Fruit fly (Drosophila melanogaster) whole organism, embryonic: ENCODE measurements around the gene CG43796.
A peak's percentile ranks its signal among the peaks of the same experiment; 100 is the strongest.

Experiments
- Adf1 ChIP-seq: fragments of 200-800 bp; sonication (Bioruptor generic); IDR thresholded peaks from 2 replicates; pipeline ENCODE4 v1.3.6; 2022; ENCODE audit warnings: missing biosample characterization, missing genetic modification characterization
- Asciz ChIP-seq: fragments of 200-800 bp; sonication (Bioruptor generic); optimal IDR thresholded peaks from 2 replicates; lab custom pipeline; 2017; ENCODE audit warnings: missing biosample characterization, mild to moderate bottlenecking, missing genetic modification characterization, missing genetic modification reagents
- B-H1 ChIP-seq: fragments of 200-800 bp; sonication (Bioruptor generic); IDR thresholded peaks from 3 replicates; pipeline ENCODE4 v1.3.6; 2022; ENCODE audit warnings: missing biosample characterization, missing genetic modification characterization
- CG10267 ChIP-seq: fragments of 200-800 bp; sonication (Bioruptor generic); optimal IDR thresholded peaks from 2 replicates; lab custom pipeline; 2018; ENCODE audit warnings: missing biosample characterization, mild to moderate bottlenecking, missing genetic modification characterization, moderate library complexity
- CG12659 ChIP-seq: fragments of 200-800 bp; sonication (Bioruptor generic); optimal IDR thresholded peaks from 3 replicates; lab custom pipeline; 2017; ENCODE audit warnings: mild to moderate bottlenecking, missing biosample characterization, missing genetic modification reagents, missing genetic modification characterization
- CG12942 ChIP-seq: fragments of 200-800 bp; sonication (Bioruptor generic); optimal IDR thresholded peaks from 3 replicates; lab custom pipeline; 2016; ENCODE audit warnings: missing biosample characterization, missing genetic modification characterization
- CG13424 ChIP-seq: fragments of 200-800 bp; sonication (Bioruptor generic); optimal IDR thresholded peaks from 2 replicates; lab custom pipeline; 2019; ENCODE audit warnings: missing biosample characterization, mild to moderate bottlenecking, missing genetic modification characterization, moderate library complexity
- CG14667 ChIP-seq: fragments of 200-800 bp; sonication (Bioruptor generic); IDR thresholded peaks from 2 replicates; pipeline ENCODE4 v1.3.6; 2022; ENCODE audit warnings: missing biosample characterization, missing genetic modification characterization
- CG17186 ChIP-seq: fragments of 200-800 bp; sonication (Bioruptor generic); optimal IDR thresholded peaks from 3 replicates; lab custom pipeline; 2017; ENCODE audit warnings: missing biosample characterization, missing genetic modification reagents, missing genetic modification characterization
- CG30020 ChIP-seq: fragments of 200-800 bp; optimal IDR thresholded peaks from 2 replicates; lab custom pipeline; 2019; ENCODE audit warnings: missing biosample characterization, mild to moderate bottlenecking, missing genetic modification characterization, moderate library complexity
- CG31365 ChIP-seq: fragments of 200-800 bp; sonication (Bioruptor generic); optimal IDR thresholded peaks from 2 replicates; lab custom pipeline; 2018; ENCODE audit warnings: missing biosample characterization, mild to moderate bottlenecking, missing genetic modification characterization
- CG3407 ChIP-seq: fragments of 200-800 bp; sonication (Bioruptor generic); optimal IDR thresholded peaks from 2 replicates; lab custom pipeline; 2018; ENCODE audit warnings: missing biosample characterization, mild to moderate bottlenecking, missing genetic modification characterization
- CG4730 ChIP-seq: fragments of 200-800 bp; sonication (Bioruptor generic); IDR thresholded peaks from 2 replicates; pipeline ENCODE4 v1.3.6; 2022; ENCODE audit warnings: missing biosample characterization, missing genetic modification characterization
- CG5953 ChIP-seq: fragments of 200-800 bp; sonication (Bioruptor generic); IDR thresholded peaks from 2 replicates; pipeline ENCODE4 v1.3.6; 2022; ENCODE audit warnings: missing biosample characterization, missing genetic modification characterization
- CG6175 ChIP-seq: fragments of 200-800 bp; sonication (Bioruptor generic); IDR thresholded peaks from 3 replicates; pipeline ENCODE4 v1.3.6; 2022; ENCODE audit warnings: missing biosample characterization, missing genetic modification characterization
- CG6765 ChIP-seq: fragments of 200-800 bp; sonication (Bioruptor generic); optimal IDR thresholded peaks from 3 replicates; lab custom pipeline; 2017; ENCODE audit warnings: missing biosample characterization, mild to moderate bottlenecking, missing genetic modification characterization
- CG8924 ChIP-seq: fragments of 200-800 bp; optimal IDR thresholded peaks from 3 replicates; lab custom pipeline; 2019; ENCODE audit warnings: missing biosample characterization, mild to moderate bottlenecking, missing genetic modification characterization, moderate library complexity
- CG9817 ChIP-seq: fragments of 200-800 bp; sonication (Bioruptor generic); optimal IDR thresholded peaks from 2 replicates; lab custom pipeline; 2018; ENCODE audit warnings: missing biosample characterization, mild to moderate bottlenecking, missing genetic modification characterization, moderate library complexity
- CTCF ChIP-seq: fragments of 200-800 bp; sonication (Bioruptor generic); optimal IDR thresholded peaks from 2 replicates; lab custom pipeline; 2017; ENCODE audit warnings: missing biosample characterization, mild to moderate bottlenecking, missing genetic modification characterization, moderate library complexity
- Chrac-16 ChIP-seq: fragments of 200-800 bp; sonication (Bioruptor generic); optimal IDR thresholded peaks from 3 replicates; lab custom pipeline; 2016; ENCODE audit warnings: missing biosample characterization, missing genetic modification characterization
- CkIIα-i1 ChIP-seq: fragments of 200-800 bp; sonication (Bioruptor generic); IDR thresholded peaks from 2 replicates; pipeline ENCODE4 v1.3.6; 2022; ENCODE audit warnings: missing biosample characterization, missing genetic modification characterization
- D ChIP-seq, 2 experiments: fragments of 200-800 bp in 1 of 2; fragments of >200 bp in 1 of 2; sonication (Bioruptor generic) in 1 of 2; optimal IDR thresholded peaks; 2 replicates in 1 of 2; 3 replicates in 1 of 2; lab custom pipeline; 2017; ENCODE audit warnings: mild to moderate bottlenecking in 1 of 2, missing biosample characterization in 1 of 2, missing genetic modification characterization in 1 of 2, missing genetic modification reagents in 1 of 2
- Hmr ChIP-seq: fragments of 200-800 bp; sonication (Bioruptor generic); optimal IDR thresholded peaks from 3 replicates; lab custom pipeline; 2017; ENCODE audit warnings: mild to moderate bottlenecking, missing biosample characterization, missing genetic modification reagents, missing genetic modification characterization
- MTF-1 ChIP-seq: fragments of 200-800 bp; sonication (Bioruptor generic); optimal IDR thresholded peaks from 2 replicates; lab custom pipeline; 2018; ENCODE audit warnings: missing biosample characterization, mild to moderate bottlenecking, missing genetic modification characterization, borderline replicate concordance
- NK7.1 ChIP-seq: fragments of 200-800 bp; sonication (Bioruptor generic); optimal IDR thresholded peaks from 3 replicates; lab custom pipeline; 2016; ENCODE audit warnings: missing biosample characterization, missing genetic modification characterization
- PHDP ChIP-seq: fragments of 200-800 bp; sonication (Bioruptor generic); optimal IDR thresholded peaks from 3 replicates; lab custom pipeline; 2018; ENCODE audit warnings: missing biosample characterization, mild to moderate bottlenecking, missing genetic modification characterization, moderate library complexity
- Ptx1 ChIP-seq: fragments of 200-800 bp; sonication (Bioruptor generic); IDR thresholded peaks from 2 replicates; pipeline ENCODE4 v1.3.6; 2022; ENCODE audit warnings: missing biosample characterization, missing genetic modification characterization
- Side ChIP-seq: fragments of 200-800 bp; sonication (Bioruptor generic); optimal IDR thresholded peaks from 2 replicates; lab custom pipeline; 2016; ENCODE audit warnings: missing biosample characterization, missing genetic modification characterization
- Six4 ChIP-seq: fragments of 200-800 bp; sonication (Bioruptor generic); optimal IDR thresholded peaks from 2 replicates; lab custom pipeline; 2016; ENCODE audit warnings: missing biosample characterization, missing genetic modification characterization
- Sox100B ChIP-seq: fragments of 200-800 bp; sonication (Bioruptor generic); optimal IDR thresholded peaks from 3 replicates; lab custom pipeline; 2018; ENCODE audit warnings: missing biosample characterization, mild to moderate bottlenecking, missing genetic modification characterization
- Sry-β ChIP-seq: fragments of 200-800 bp; sonication (Bioruptor generic); optimal IDR thresholded peaks from 2 replicates; lab custom pipeline; 2018; ENCODE audit warnings: missing biosample characterization, mild to moderate bottlenecking, missing genetic modification characterization, moderate library complexity
- Usf ChIP-seq: fragments of 200-800 bp; sonication (Bioruptor generic); optimal IDR thresholded peaks from 2 replicates; lab custom pipeline; 2017; ENCODE audit warnings: missing genotype, missing biosample characterization, missing genetic modification characterization
- YL-1 ChIP-seq: fragments of 200-800 bp; sonication (Bioruptor generic); optimal IDR thresholded peaks from 3 replicates; lab custom pipeline; 2017; ENCODE audit warnings: missing biosample characterization, mild to moderate bottlenecking, missing genetic modification characterization
- aop ChIP-seq: fragments of 200-800 bp; sonication (Bioruptor generic); IDR thresholded peaks from 2 replicates; pipeline ENCODE4 v1.3.6; 2022; ENCODE audit warnings: missing biosample characterization, missing genetic modification characterization
- az2 ChIP-seq: fragments of 200-800 bp; sonication (Bioruptor generic); optimal IDR thresholded peaks from 3 replicates; lab custom pipeline; 2016; ENCODE audit warnings: missing biosample characterization, missing genetic modification characterization
- fru ChIP-seq: fragments of >200 bp; optimal IDR thresholded peaks from 2 replicates; lab custom pipeline; 2017
- hb ChIP-seq: fragments of 200-800 bp; sonication (Bioruptor generic); IDR thresholded peaks from 3 replicates; pipeline ENCODE4 v1.3.6; 2022; ENCODE audit warnings: missing biosample characterization, missing genetic modification characterization; ENCODE audit not compliant: partially characterized antibody
- hkb ChIP-seq, 2 experiments: fragments of 200-800 bp in 1 of 2; fragments of >200 bp in 1 of 2; sonication (Bioruptor generic) in 1 of 2; IDR thresholded peaks in 1 of 2; optimal IDR thresholded peaks in 1 of 2; 2 replicates each; pipeline versions ENCODE4 v1.3.6 to Lab custom; 2017 to 2022; ENCODE audit warnings: missing biosample characterization in 1 of 2, missing genetic modification characterization in 1 of 2
- mam ChIP-seq: fragments of 200-800 bp; sonication (Bioruptor generic); optimal IDR thresholded peaks from 3 replicates; lab custom pipeline; 2016; ENCODE audit warnings: missing biosample characterization, missing genetic modification characterization
- org-1 ChIP-seq: fragments of 200-800 bp; sonication (Bioruptor generic); optimal IDR thresholded peaks from 2 replicates; lab custom pipeline; 2017; ENCODE audit warnings: missing biosample characterization, missing genetic modification characterization
- phol ChIP-seq: fragments of 200-800 bp; sonication (Bioruptor generic); optimal IDR thresholded peaks from 3 replicates; lab custom pipeline; 2018; ENCODE audit warnings: missing biosample characterization, mild to moderate bottlenecking, missing genetic modification characterization, moderate library complexity
- ranshi ChIP-seq: fragments of 200-800 bp; sonication (Bioruptor generic); IDR thresholded peaks from 2 replicates; pipeline ENCODE4 v1.3.6; 2022; ENCODE audit warnings: missing biosample characterization, missing genetic modification characterization
- seq ChIP-seq: fragments of 200-800 bp; sonication (Bioruptor generic); IDR thresholded peaks from 2 replicates; pipeline ENCODE4 v1.3.6; 2022; ENCODE audit warnings: missing biosample characterization, missing genetic modification characterization
- toy ChIP-seq: fragments of 200-800 bp; sonication (Bioruptor generic); IDR thresholded peaks from 2 replicates; pipeline ENCODE4 v1.3.6; 2022; ENCODE audit warnings: missing biosample characterization, missing genetic modification characterization
- tup ChIP-seq: fragments of 200-800 bp; sonication (Bioruptor generic); optimal IDR thresholded peaks from 2 replicates; lab custom pipeline; 2016; ENCODE audit warnings: missing biosample characterization, mild to moderate bottlenecking, missing genetic modification characterization, moderate library complexity
- wdn ChIP-seq: fragments of 200-800 bp; sonication (Bioruptor generic); IDR thresholded peaks from 2 replicates; pipeline ENCODE4 v1.3.6; 2022; ENCODE audit warnings: missing biosample characterization, missing genetic modification characterization
- zen ChIP-seq: fragments of 200-800 bp; sonication (Bioruptor generic); optimal IDR thresholded peaks from 3 replicates; lab custom pipeline; 2018; ENCODE audit warnings: missing biosample characterization, mild to moderate bottlenecking, missing genetic modification characterization, moderate library complexity
- zfh2 ChIP-seq: fragments of 200-800 bp; sonication (Bioruptor generic); optimal IDR thresholded peaks from 2 replicates; lab custom pipeline; 2016; ENCODE audit warnings: missing biosample characterization, missing genetic modification characterization

Gene CG43796

dm6 chr2L:8463144-8464106 lies 18.7 kb upstream of the CG43796 start, which contains the start of gene Agpat2 (continued):
- TF ChIP-seq NK7.1 (GFP tag; lab: Kevin White, UChicago) (peak; percentile 58), CG13424 (tag; lab: Kevin White, UChicago) (peak; percentile 88), CG31365 (tag; lab: Kevin White, UChicago) (peak; percentile 52), hkb (optimal IDR thresholded peaks at IDR 0.05; lab: Kevin White, UChicago) (no peak), hkb (GFP tag; IDR thresholded peaks at IDR 0.05; lab: Robert Waterston, UW) (peak; percentile 81), CkIIα-i1 (GFP tag; lab: Robert Waterston, UW) (no peak), Sox100B (peak; percentile 75), phol (tag; lab: Kevin White, UChicago) (peak; percentile 85), tup (GFP tag; lab: Kevin White, UChicago) (peak; percentile 71), Chrac-16 (GFP tag; lab: Kevin White, UChicago) (peak; percentile 84), CG5953 (GFP tag; lab: Robert Waterston, UW) (0 out of 2 replicates have a peak, but pooled peaks have one; percentile 53), Usf (peak; percentile 53), toy (GFP tag; lab: Robert Waterston, UW) (no peak), D (optimal IDR thresholded peaks at IDR 0.05; lab: Kevin White, UChicago) (no peak), D (GFP tag; optimal IDR thresholded peaks at IDR 0.05; lab: Kevin White, UChicago) (peak; percentile 85), Sry-β (GFP tag; lab: Kevin White, UChicago) (peak; percentile 23), Adf1 (GFP tag; lab: Robert Waterston, UW) (peak; percentile 20; the same call in 1 of the 2 replicates), Six4 (GFP tag; lab: Kevin White, UChicago) (peak; percentile 79), Hmr (GFP tag; lab: Kevin White, UChicago) (peak; percentile 87), B-H1 (GFP tag; lab: Robert Waterston, UW) (peak; percentile 59), CG6175 (GFP tag; lab: Robert Waterston, UW) (no peak), CG3407 (GFP tag; lab: Kevin White, UChicago) (peak; percentile 72), Ptx1 (GFP tag; lab: Robert Waterston, UW) (peak; percentile 82), PHDP (tag; lab: Kevin White, UChicago) (peak; percentile 88), CG8924 (tag; lab: Kevin White, UChicago) (peak; percentile 84), CG6765 (GFP tag; lab: Kevin White, UChicago) (peak; percentile 28), Side (GFP tag; lab: Kevin White, UChicago) (peak; percentile 81), az2 (GFP tag; lab: Kevin White, UChicago) (peak; percentile 89), CTCF (GFP tag; lab: Kevin White, UChicago) (peak; percentile 15), CG12659 (GFP tag; lab: Kevin White, UChicago) (peak; percentile 80), CG30020 (tag; lab: Kevin White, UChicago) (peak; percentile 27), Asciz (GFP tag; lab: Kevin White, UChicago) (peak; percentile 80), CG14667 (GFP tag; lab: Robert Waterston, UW) (peak; percentile 52), zen (tag; lab: Kevin White, UChicago) (peak; percentile 74), ranshi (GFP tag; lab: Robert Waterston, UW) (peak; percentile 76), hb (GFP tag; lab: Robert Waterston, UW) (no peak), zfh2 (GFP tag; lab: Kevin White, UChicago) (peak; percentile 60), fru (lab: Kevin White, UChicago) (no peak), seq (peak; percentile 79), YL-1 (GFP tag; lab: Kevin White, UChicago) (peak; percentile 11), CG17186 (GFP tag; lab: Kevin White, UChicago) (peak; percentile 30), CG9817 (tag; lab: Kevin White, UChicago) (peak; percentile 59), CG12942 (GFP tag; lab: Kevin White, UChicago) (peak; percentile 79), CG10267 (tag; lab: Kevin White, UChicago) (peak; percentile 80), org-1 (GFP tag; lab: Kevin White, UChicago) (peak; percentile 77), wdn (GFP tag; lab: Robert Waterston, UW) (peak; percentile 39; the same call in 1 of the 2 replicates), CG4730 (GFP tag; lab: Robert Waterston, UW) (peak; percentile 44), mam (peak; percentile 80), aop (GFP tag; lab: Robert Waterston, UW) (peak; percentile 58; the same call in 1 of the 2 replicates), MTF-1 (peak; percentile 70)
